Worm (Caenorhabditis elegans) whole organism, L4 larva: ENCODE data around the gene pat-9.
A peak's percentile ranks its signal among the peaks of the same experiment; 100 is the strongest.

Experiments used
- F10B5.3 ChIP-seq: sonication (generic microtip); optimal IDR thresholded peaks from 2 replicates; lab custom pipeline; 2016; ENCODE audit warnings: mild to moderate bottlenecking, missing genetic modification characterization, missing compliant biosample characterization
- T26A8.4 ChIP-seq: fragments of 200-800 bp; sonication (Bioruptor generic); IDR thresholded peaks from 2 replicates; pipeline ENCODE4 v1.3.6; 2022; ENCODE audit warnings: missing genetic modification characterization, missing compliant biosample characterization
- Y105C5A.15 ChIP-seq: fragments of 200-800 bp; sonication (Bioruptor generic); IDR thresholded peaks from 2 replicates; pipeline ENCODE4 v1.3.6; 2022; ENCODE audit warnings: missing genetic modification characterization, missing compliant biosample characterization
- Y75B8A.6 ChIP-seq: fragments of 200-800 bp; sonication (Bioruptor generic); IDR thresholded peaks from 2 replicates; pipeline ENCODE4 v1.3.6; 2022; ENCODE audit warnings: missing genetic modification reagents, missing genetic modification characterization, missing compliant biosample characterization
- ZK337.2 ChIP-seq: fragments of 200-800 bp; sonication (Bioruptor generic); IDR thresholded peaks from 2 replicates; pipeline ENCODE4 v1.3.6; 2022; ENCODE audit warnings: missing genetic modification reagents, missing genetic modification characterization, missing compliant biosample characterization
- ZK546.5 ChIP-seq, 2 experiments: sonication (generic microtip); optimal IDR thresholded peaks; 2 replicates each; lab custom pipeline; 2017; ENCODE audit warnings: missing biosample characterization in 2 of 2, missing genetic modification characterization in 2 of 2
- aly-2 ChIP-seq: sonication (generic microtip); optimal IDR thresholded peaks from 2 replicates; lab custom pipeline; 2018; ENCODE audit warnings: missing biosample characterization, missing genetic modification characterization
- ama-1 ChIP-seq: fragments of 150-350 bp; optimal IDR thresholded peaks from 2 replicates; lab custom pipeline; 2014; ENCODE audit warnings: inconsistent platforms, mixed read lengths
- ceh-32 ChIP-seq: sonication (generic microtip); optimal IDR thresholded peaks from 2 replicates; lab custom pipeline; 2016; ENCODE audit warnings: mild to moderate bottlenecking, missing genetic modification characterization, missing compliant biosample characterization; ENCODE audit not compliant: poor library complexity
- ceh-44 ChIP-seq: fragments of 200-800 bp; sonication (Bioruptor generic); IDR thresholded peaks from 2 replicates; pipeline ENCODE4 v1.3.6; 2022; ENCODE audit warnings: missing genetic modification reagents, missing genetic modification characterization, missing compliant biosample characterization
- ceh-62 ChIP-seq: sonication (generic microtip); optimal IDR thresholded peaks from 2 replicates; lab custom pipeline; 2017; ENCODE audit warnings: missing biosample characterization, missing genetic modification characterization
- cey-2 ChIP-seq: sonication (generic microtip); optimal IDR thresholded peaks from 3 replicates; lab custom pipeline; 2017; ENCODE audit warnings: missing genetic modification characterization, mild to moderate bottlenecking, missing compliant biosample characterization, antibody characterized with exemption, borderline replicate concordance; ENCODE audit not compliant: insufficient read depth
- ctbp-1 ChIP-seq: fragments of 200-800 bp; sonication (Bioruptor generic); IDR thresholded peaks from 2 replicates; pipeline ENCODE4 v1.3.6; 2022; ENCODE audit warnings: missing genetic modification reagents, missing genetic modification characterization, missing compliant biosample characterization
- daf-12 ChIP-seq: fragments of 150-350 bp; optimal IDR thresholded peaks from 2 replicates; lab custom pipeline; 2014; ENCODE audit warnings: missing biosample characterization, missing genetic modification reagents, missing genetic modification characterization
- daf-16 ChIP-seq, 3 experiments: sonication (generic microtip); optimal IDR thresholded peaks; 2 replicates each; lab custom pipeline; 2016 to 2017; ENCODE audit warnings: missing genetic modification characterization in 3 of 3, missing genetic modification reagents in 3 of 3, mild to moderate bottlenecking in 2 of 3, missing compliant biosample characterization in 2 of 3, missing biosample characterization in 1 of 3, moderate library complexity in 1 of 3
- daf-19 ChIP-seq: fragments of 200-800 bp; sonication (Bioruptor generic); conservative IDR thresholded peaks from 2 replicates; pipeline ENCODE4 v1.3.6; 2022; ENCODE audit warnings: missing genetic modification characterization, missing compliant biosample characterization
- dmd-6 ChIP-seq: fragments of 200-800 bp; sonication (Bioruptor generic); IDR thresholded peaks from 2 replicates; pipeline ENCODE4 v1.3.6; 2022; ENCODE audit warnings: missing genetic modification reagents, missing genetic modification characterization, missing compliant biosample characterization
- dve-1 ChIP-seq: sonication (generic microtip); optimal IDR thresholded peaks from 2 replicates; lab custom pipeline; 2017; ENCODE audit warnings: antibody characterized with exemption, mild to moderate bottlenecking, missing genetic modification characterization, missing compliant biosample characterization; ENCODE audit not compliant: insufficient read depth
- egl-27 ChIP-seq: sonication (generic microtip); optimal IDR thresholded peaks from 3 replicates; lab custom pipeline; 2017; ENCODE audit warnings: missing biosample characterization, missing genetic modification reagents, missing genetic modification characterization
- fkh-10 ChIP-seq: fragments of 150-350 bp; optimal IDR thresholded peaks from 2 replicates; lab custom pipeline; 2014; ENCODE audit warnings: missing biosample characterization, missing genetic modification reagents, missing genetic modification characterization
- hif-1 ChIP-seq, 2 experiments: sonication (generic microtip); optimal IDR thresholded peaks; 2 replicates each; lab custom pipeline; 2016 to 2017; ENCODE audit warnings: missing compliant biosample characterization in 2 of 2, missing genetic modification characterization in 2 of 2, missing genetic modification reagents in 2 of 2, missing genotype in 2 of 2, mild to moderate bottlenecking in 1 of 2
- hmg-1.1 ChIP-seq: fragments of 200-800 bp; sonication (Bioruptor generic); IDR thresholded peaks from 2 replicates; pipeline ENCODE4 v1.3.6; 2022; ENCODE audit warnings: missing genetic modification reagents, missing genetic modification characterization, missing compliant biosample characterization
- jun-1 ChIP-seq: fragments of 150-350 bp; optimal IDR thresholded peaks from 2 replicates; lab custom pipeline; 2014; ENCODE audit warnings: missing biosample characterization, missing genetic modification reagents, missing genetic modification characterization
- lim-7 ChIP-seq: fragments of 200-800 bp; sonication (Bioruptor generic); IDR thresholded peaks from 2 replicates; pipeline ENCODE4 v1.3.6; 2022; ENCODE audit warnings: missing genetic modification characterization, missing compliant biosample characterization
- lin-15B ChIP-seq: fragments of 150-350 bp; sonication (generic microtip); optimal IDR thresholded peaks from 3 replicates; lab custom pipeline; 2014; ENCODE audit warnings: missing biosample characterization, missing genetic modification characterization
- lin-39 ChIP-seq: fragments of 150-350 bp; optimal IDR thresholded peaks from 2 replicates; lab custom pipeline; 2014; ENCODE audit warnings: missing biosample characterization, missing genetic modification reagents, missing genetic modification characterization
- lir-3 ChIP-seq: sonication (generic microtip); optimal IDR thresholded peaks from 2 replicates; lab custom pipeline; 2016; ENCODE audit warnings: mild to moderate bottlenecking, missing genetic modification characterization, missing compliant biosample characterization
- mdl-1 ChIP-seq, 2 experiments: fragments of 150-350 bp in 1 of 2; sonication (generic microtip) in 1 of 2; optimal IDR thresholded peaks; 2 replicates each; lab custom pipeline; 2014 to 2017; ENCODE audit warnings: missing biosample characterization in 2 of 2, missing genetic modification characterization in 2 of 2
- mdt-29 ChIP-seq: fragments of 200-800 bp; sonication (Bioruptor generic); IDR thresholded peaks from 2 replicates; pipeline ENCODE4 v1.3.6; 2022; ENCODE audit warnings: missing genetic modification reagents, missing genetic modification characterization, missing compliant biosample characterization
- mes-2 ChIP-seq: sonication (generic microtip); optimal IDR thresholded peaks from 2 replicates; lab custom pipeline; 2016; ENCODE audit warnings: missing genotype, mild to moderate bottlenecking, missing genetic modification characterization, missing compliant biosample characterization; ENCODE audit not compliant: poor library complexity, severe bottlenecking
- nhr-102 ChIP-seq: sonication (generic microtip); optimal IDR thresholded peaks from 2 replicates; lab custom pipeline; 2016; ENCODE audit warnings: mild to moderate bottlenecking, missing genetic modification characterization, moderate library complexity, missing compliant biosample characterization
- nhr-11 ChIP-seq: fragments of 150-350 bp; optimal IDR thresholded peaks from 2 replicates; lab custom pipeline; 2014; ENCODE audit warnings: missing biosample characterization, missing genetic modification characterization
- nhr-25 ChIP-seq: sonication (generic microtip); optimal IDR thresholded peaks from 2 replicates; lab custom pipeline; 2017; ENCODE audit warnings: missing genetic modification characterization, mild to moderate bottlenecking, missing compliant biosample characterization, antibody characterized with exemption, moderate library complexity, borderline replicate concordance; ENCODE audit not compliant: insufficient read depth
- nhr-41 ChIP-seq: fragments of 200-800 bp; sonication (Bioruptor generic); IDR thresholded peaks from 2 replicates; pipeline ENCODE4 v1.3.6; 2022; ENCODE audit warnings: missing genetic modification reagents, missing genetic modification characterization, missing compliant biosample characterization
- nhr-42 ChIP-seq: fragments of 200-800 bp; sonication (Bioruptor generic); IDR thresholded peaks from 2 replicates; pipeline ENCODE4 v1.3.6; 2022; ENCODE audit warnings: missing genetic modification characterization, missing compliant biosample characterization
- nhr-48 ChIP-seq: sonication (generic microtip); optimal IDR thresholded peaks from 2 replicates; lab custom pipeline; 2016; ENCODE audit warnings: mild to moderate bottlenecking, missing genetic modification characterization, missing compliant biosample characterization
- nhr-6 ChIP-seq: fragments of 150-350 bp; optimal IDR thresholded peaks from 2 replicates; lab custom pipeline; 2014; ENCODE audit warnings: missing biosample characterization, missing genetic modification characterization
- nhr-76 ChIP-seq: fragments of 150-350 bp; optimal IDR thresholded peaks from 2 replicates; lab custom pipeline; 2014; ENCODE audit warnings: missing biosample characterization, missing genetic modification characterization
- nhr-77 ChIP-seq: fragments of 150-350 bp; optimal IDR thresholded peaks from 2 replicates; lab custom pipeline; 2014; ENCODE audit warnings: missing biosample characterization, missing genetic modification characterization
- pha-4 ChIP-seq, 2 experiments: fragments of 150-350 bp in 1 of 2; fragments of 200-800 bp in 1 of 2; sonication (Bioruptor generic) in 1 of 2; IDR thresholded peaks in 1 of 2; optimal IDR thresholded peaks in 1 of 2; 2 replicates each; pipeline versions ENCODE4 v1.3.6 to Lab custom; 2014 to 2022; ENCODE audit warnings: missing genetic modification characterization in 2 of 2, missing genetic modification reagents in 2 of 2, missing biosample characterization in 1 of 2, missing compliant biosample characterization in 1 of 2
- spr-3 ChIP-seq: fragments of 200-800 bp; sonication (Bioruptor generic); optimal IDR thresholded peaks from 2 replicates; lab custom pipeline; 2018; ENCODE audit warnings: mild to moderate bottlenecking, missing genetic modification characterization, missing compliant biosample characterization
- tag-97 ChIP-seq: fragments of 200-800 bp; sonication (Bioruptor generic); IDR thresholded peaks from 2 replicates; pipeline ENCODE4 v1.3.6; 2022; ENCODE audit warnings: missing genetic modification characterization, missing compliant biosample characterization
- unc-39 ChIP-seq: sonication (generic microtip); optimal IDR thresholded peaks from 2 replicates; lab custom pipeline; 2017; ENCODE audit warnings: missing biosample characterization, missing genetic modification characterization
- unc-62 ChIP-seq, 3 experiments: fragments of 150-350 bp in 1 of 3; sonication (generic microtip); optimal IDR thresholded peaks in 2 of 3; peaks in 1 of 3; 1 replicate in 1 of 3; 2 replicates in 2 of 3; lab custom pipeline; 2014 to 2017; ENCODE audit warnings: missing biosample characterization in 3 of 3, missing genetic modification characterization in 3 of 3, missing genetic modification reagents in 3 of 3, missing genotype in 1 of 3
- vab-7 ChIP-seq: fragments of 200-800 bp; sonication (Bioruptor generic); IDR thresholded peaks from 2 replicates; pipeline ENCODE4 v1.3.6; 2022; ENCODE audit warnings: missing genetic modification reagents, missing genetic modification characterization, missing compliant biosample characterization
- zag-1 ChIP-seq: fragments of 150-350 bp; optimal IDR thresholded peaks from 2 replicates; lab custom pipeline; 2014; ENCODE audit warnings: missing biosample characterization, missing genetic modification characterization
- zfp-2 ChIP-seq: sonication (generic microtip); optimal IDR thresholded peaks from 2 replicates; lab custom pipeline; 2016; ENCODE audit warnings: mild to moderate bottlenecking, missing genetic modification characterization, missing compliant biosample characterization
- zfp-3 ChIP-seq: fragments of 200-800 bp; sonication (Bioruptor generic); conservative IDR thresholded peaks from 2 replicates; pipeline ENCODE4 v1.3.6; 2022; ENCODE audit warnings: missing genetic modification reagents, missing genetic modification characterization, missing compliant biosample characterization
- zip-11 ChIP-seq: fragments of 200-800 bp; sonication (Bioruptor generic); IDR thresholded peaks from 2 replicates; pipeline ENCODE4 v1.3.6; 2022; ENCODE audit warnings: missing genetic modification characterization, missing compliant biosample characterization

pat-9 gene

DNA sequence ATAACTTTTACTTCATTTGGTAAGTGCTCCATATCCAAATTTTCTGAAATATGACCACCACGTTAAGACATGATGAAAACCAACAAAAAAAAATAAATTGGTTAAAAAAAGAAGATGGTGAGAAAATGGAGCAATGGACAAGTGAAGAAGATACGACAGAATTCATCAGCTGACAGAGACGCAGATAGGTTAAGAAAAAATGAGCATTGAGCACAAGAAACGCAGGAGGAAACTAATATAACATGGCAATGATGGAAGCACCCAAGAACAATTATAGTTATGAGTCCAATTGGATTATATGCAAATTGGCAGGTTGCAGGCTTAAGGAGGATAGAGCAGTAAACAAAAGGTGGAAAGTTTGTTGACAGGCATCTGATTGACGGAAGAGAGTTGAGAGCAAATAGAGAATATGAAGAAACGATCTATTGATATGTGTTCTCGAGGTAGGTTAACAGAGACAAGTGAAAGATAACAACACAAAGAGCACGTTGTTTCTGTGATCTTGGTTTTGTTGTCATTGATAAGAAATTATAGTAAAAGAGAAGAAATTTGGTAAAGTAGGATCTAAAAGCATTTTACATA lies 17.2 kb downstream of the pat-9 start, which contains the start of gene K08B5.2 (continued):
- TF ChIP-seq ama-1 (lab: Kevin White, UChicago) (no peak), nhr-77 (tag; lab: Kevin White, UChicago) (no peak), daf-12 (tag; lab: Kevin White, UChicago) (no peak), hmg-1.1 (no peak), ctbp-1 (no peak), nhr-48 (tag; lab: Kevin White, UChicago) (peak; percentile 88), ceh-62 (tag; lab: Kevin White, UChicago) (no peak), T26A8.4 (no peak), nhr-25 (tag; lab: Kevin White, UChicago) (no peak), ZK337.2 (GFP tag; lab: Robert Waterston, UW) (no peak), lir-3 (no peak), hif-1 (tag; optimal IDR thresholded peaks at IDR 0.05; lab: Kevin White, UChicago) (no peak), unc-62 (GFP tag; optimal IDR thresholded peaks at IDR 0.05 in 1 of 2; lab: Kevin White, UChicago) (peak in 1 of 2 experiments; percentile 66), unc-62 (tag; optimal IDR thresholded peaks at IDR 0.05; lab: Kevin White, UChicago) (no peak), pha-4 (GFP tag; IDR thresholded peaks at IDR 0.05; lab: Robert Waterston, UW) (no peak), pha-4 (tag; optimal IDR thresholded peaks at IDR 0.05; lab: Kevin White, UChicago) (no peak), daf-19 (GFP tag; lab: Robert Waterston, UW) (no peak), spr-3 (GFP tag; lab: Kevin White, UChicago) (no peak), nhr-76 (tag; lab: Kevin White, UChicago) (no peak), unc-39 (no peak), jun-1 (tag; lab: Kevin White, UChicago) (no peak), zip-11 (no peak), ZK546.5 (tag; optimal IDR thresholded peaks at IDR 0.05; lab: Kevin White, UChicago) (no peak), mdt-29 (GFP tag; lab: Robert Waterston, UW) (no peak), aly-2 (tag; lab: Kevin White, UChicago) (no peak), daf-16 (GFP tag; optimal IDR thresholded peaks at IDR 0.05; lab: Kevin White, UChicago) (peak in 1 of 2 experiments; percentile 95), daf-16 (tag; optimal IDR thresholded peaks at IDR 0.05; lab: Kevin White, UChicago) (peak; percentile 96), fkh-10 (GFP tag; lab: Kevin White, UChicago) (no peak), lin-15B (tag; lab: Kevin White, UChicago) (no peak), nhr-41 (no peak), tag-97 (GFP tag; lab: Robert Waterston, UW) (no peak), nhr-11 (tag; lab: Kevin White, UChicago) (no peak), mdl-1 (tag; optimal IDR thresholded peaks at IDR 0.05; lab: Kevin White, UChicago) (no peak), vab-7 (GFP tag; lab: Robert Waterston, UW) (no peak), lim-7 (GFP tag; lab: Robert Waterston, UW) (no peak), dve-1 (peak; percentile 79), zfp-3 (GFP tag; lab: Robert Waterston, UW) (no peak), Y105C5A.15 (GFP tag; lab: Robert Waterston, UW) (no peak), ceh-32 (no peak), lin-39 (tag; lab: Kevin White, UChicago) (no peak), Y75B8A.6 (no peak), zfp-2 (tag; lab: Kevin White, UChicago) (no peak), nhr-6 (no peak), nhr-42 (GFP tag; lab: Robert Waterston, UW) (no peak), cey-2 (tag; lab: Kevin White, UChicago) (no peak), ceh-44 (GFP tag; lab: Robert Waterston, UW) (no peak), mes-2 (tag; lab: Kevin White, UChicago) (peak; percentile 28), egl-27 (tag; lab: Kevin White, UChicago) (no peak), F10B5.3 (no peak), nhr-102 (tag; lab: Kevin White, UChicago) (peak; percentile 33), dmd-6 (GFP tag; lab: Robert Waterston, UW) (peak; percentile 96), zag-1 (tag; lab: Kevin White, UChicago) (no peak)
